Fruit fly (Drosophila melanogaster): ENCODE results near the gene CG43083.

CG43083 gene

DNA sequence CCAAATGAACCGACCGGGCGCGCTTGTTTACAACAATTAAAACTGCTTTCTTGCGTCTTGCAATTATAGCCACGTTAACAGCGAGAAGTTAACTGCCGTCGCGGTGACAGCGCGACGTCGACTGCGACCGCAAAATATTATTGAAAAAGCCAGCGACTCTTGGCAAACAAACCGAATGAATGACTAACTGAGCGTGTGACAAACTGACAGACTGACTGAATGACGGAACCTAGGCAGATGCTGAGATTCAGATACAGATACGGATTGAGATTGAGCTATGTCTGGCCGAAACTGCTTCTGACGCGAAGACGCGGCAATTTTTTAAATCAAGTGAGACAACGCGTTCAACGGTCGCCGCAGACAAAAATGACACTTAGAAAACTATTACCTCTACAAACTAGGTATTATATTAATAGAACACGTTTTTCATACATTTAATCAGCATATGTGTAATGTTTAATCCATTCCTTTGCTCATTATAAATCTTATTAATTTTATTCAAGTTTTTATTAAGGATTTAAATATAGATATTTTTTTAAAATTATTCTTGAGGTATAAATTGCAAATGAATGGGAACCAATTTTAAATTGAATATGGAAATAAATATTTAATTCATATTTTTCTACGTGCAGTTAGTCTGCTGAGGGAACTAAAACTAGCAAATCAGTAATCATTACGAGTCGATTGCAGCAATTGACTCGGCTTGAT, 13.8 kb upstream of the CG43083 start:
- no peak for TF ChIP-seq CG17801 (GFP tag; optimal IDR thresholded peaks at IDR 0.05; ENCODE audit: partially characterized antibody)

DNA sequence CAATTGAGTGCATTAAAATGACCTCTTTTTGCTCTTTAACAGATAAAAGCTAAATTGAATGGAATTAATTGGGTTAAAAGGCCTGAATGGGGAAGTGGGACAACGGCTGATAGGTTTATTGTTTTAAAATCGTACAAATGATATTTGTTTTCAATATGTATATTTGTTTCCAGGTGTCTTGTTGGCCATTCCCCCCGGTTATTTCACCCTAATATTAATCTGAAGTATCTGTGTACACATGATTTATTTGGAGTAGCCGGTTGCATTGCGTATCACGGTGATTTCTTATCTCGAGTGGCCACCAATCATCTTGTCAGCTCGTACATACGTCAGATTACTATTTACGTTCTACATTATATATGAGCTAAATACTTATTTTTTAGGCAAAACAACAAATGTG, 12.0 kb upstream of the CG43083 start:
- TF ChIP-seq CG17801 (GFP tag; optimal IDR thresholded peaks at IDR 0.05; ENCODE audit: partially characterized antibody), result no peak

DNA sequence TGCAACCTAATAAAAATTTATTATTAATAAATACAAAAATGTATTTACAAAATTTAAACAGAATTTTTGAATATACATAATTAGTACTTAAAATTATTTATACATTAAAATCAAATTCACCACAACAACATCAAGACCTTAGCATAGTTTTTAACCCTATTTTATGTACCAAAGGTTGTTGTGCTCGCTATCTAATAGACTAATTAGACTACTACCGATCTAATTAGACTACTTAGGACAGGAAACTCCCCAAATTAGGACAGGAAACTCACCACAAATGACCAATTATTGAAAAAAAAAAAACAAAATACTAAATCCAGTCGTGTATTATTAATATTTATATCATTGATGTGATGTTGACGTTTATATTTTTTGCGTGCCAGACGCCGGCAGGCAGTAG, 11.4 kb upstream of the CG43083 start:
- no peak for TF ChIP-seq CG17801 (GFP tag; optimal IDR thresholded peaks at IDR 0.05; ENCODE audit: partially characterized antibody)

DNA sequence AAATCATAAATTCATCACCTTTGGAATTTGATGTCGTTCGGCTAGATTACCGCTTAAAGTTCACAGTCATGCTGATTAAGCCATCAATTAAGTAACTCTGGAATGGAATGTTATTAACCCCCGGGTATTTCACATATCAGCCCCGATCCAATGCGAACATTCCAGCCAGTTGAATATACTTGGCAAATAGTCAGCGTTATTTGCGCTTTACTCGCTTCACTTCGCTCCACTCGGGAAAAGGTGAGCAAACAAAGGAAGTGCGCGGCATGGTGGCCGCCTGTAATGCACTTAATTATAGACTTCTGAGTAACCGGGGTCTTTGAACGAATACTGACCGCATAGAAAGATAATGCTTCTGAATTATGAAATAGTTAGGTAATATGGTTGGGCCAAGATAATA, 10.8 kb upstream of the CG43083 start:
- TF ChIP-seq CG17801 (GFP tag; optimal IDR thresholded peaks at IDR 0.05; ENCODE audit: partially characterized antibody), result no peak

DNA sequence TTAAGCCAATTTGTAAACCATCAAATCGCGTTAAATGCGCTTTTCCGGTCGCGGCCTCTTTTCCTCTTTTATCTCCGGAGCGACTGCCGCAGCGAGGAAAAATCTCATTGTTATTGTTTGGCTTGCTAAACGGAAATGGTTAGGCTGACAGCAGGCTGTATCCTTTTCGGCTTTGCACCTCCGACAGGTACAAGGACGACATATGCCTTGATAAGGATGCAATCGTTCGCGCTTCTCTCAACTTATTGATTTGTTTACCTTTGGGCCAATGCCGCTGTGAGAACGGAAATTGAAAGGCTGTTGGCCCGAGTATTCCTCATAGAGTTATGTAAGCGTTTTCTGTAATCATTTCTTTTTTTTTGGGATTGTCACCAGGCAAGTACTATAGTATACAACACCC, 9.8 kb upstream of the CG43083 start:
- no peak for TF ChIP-seq CG17801 (GFP tag; optimal IDR thresholded peaks at IDR 0.05; ENCODE audit: partially characterized antibody)

DNA sequence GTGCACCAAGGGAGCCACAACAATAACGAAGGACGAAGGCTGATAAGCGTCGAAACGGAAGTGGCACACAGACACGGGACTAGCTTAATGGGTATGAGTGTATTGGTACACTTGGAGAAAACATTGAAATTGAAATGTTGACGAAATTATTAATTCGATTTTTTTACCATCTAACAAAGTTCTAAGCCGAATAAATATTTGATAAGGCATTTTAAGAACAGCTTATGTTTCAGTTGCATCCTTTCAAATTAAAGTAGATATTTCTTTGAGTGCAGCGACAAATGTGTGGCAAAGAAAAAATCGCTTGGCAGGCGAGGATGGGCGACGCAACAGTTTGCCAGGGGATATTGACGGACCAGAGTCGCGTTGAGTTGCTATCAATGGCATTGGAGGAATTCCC, 8.4 kb upstream of the CG43083 start:
- TF ChIP-seq CG17801 (GFP tag; optimal IDR thresholded peaks at IDR 0.05; ENCODE audit: partially characterized antibody), result no peak

DNA sequence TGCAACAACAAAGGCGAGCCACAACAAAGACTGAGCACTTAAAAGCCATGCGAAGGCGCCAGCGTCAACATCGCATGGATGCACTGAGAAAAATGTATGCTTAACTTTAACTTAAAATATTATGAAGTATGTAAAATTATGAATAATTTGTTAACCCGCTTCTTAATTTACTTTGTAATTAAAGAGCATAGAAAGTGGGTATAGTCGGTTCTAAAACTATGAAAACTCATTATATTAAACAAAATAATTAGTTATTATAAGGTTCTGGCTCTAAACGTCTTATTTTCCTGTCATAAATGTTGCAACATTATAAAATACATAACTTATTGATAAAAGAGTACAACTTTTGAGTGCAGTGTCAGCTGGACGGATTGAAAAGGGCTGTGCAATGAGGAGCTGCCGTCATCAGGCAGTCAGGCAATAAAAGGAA, 6.8 kb upstream of the CG43083 start:
- TF ChIP-seq CG17801 (GFP tag; optimal IDR thresholded peaks at IDR 0.05; ENCODE audit: partially characterized antibody), result no peak

DNA sequence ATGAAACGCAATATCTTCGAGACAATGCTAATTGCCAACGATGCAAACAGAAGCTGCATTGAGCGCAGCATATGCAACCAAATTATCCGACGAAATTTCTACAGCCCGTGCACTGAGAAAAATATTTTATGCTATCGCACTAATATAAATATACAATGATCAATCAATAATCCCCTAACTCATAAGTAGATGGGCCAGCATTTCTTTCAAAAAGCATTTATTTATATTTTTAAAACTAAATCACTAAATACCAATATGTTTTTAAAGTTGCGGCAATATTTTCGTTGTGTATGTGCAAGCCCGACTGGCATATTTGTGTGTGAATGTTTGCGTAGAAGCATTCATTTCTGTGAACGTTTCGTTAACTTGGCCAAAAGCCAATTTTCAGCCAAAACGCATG, 2.2 kb upstream of the CG43083 start:
- TF ChIP-seq CG17801 (GFP tag; optimal IDR thresholded peaks at IDR 0.05; ENCODE audit: partially characterized antibody), result no peak

DNA sequence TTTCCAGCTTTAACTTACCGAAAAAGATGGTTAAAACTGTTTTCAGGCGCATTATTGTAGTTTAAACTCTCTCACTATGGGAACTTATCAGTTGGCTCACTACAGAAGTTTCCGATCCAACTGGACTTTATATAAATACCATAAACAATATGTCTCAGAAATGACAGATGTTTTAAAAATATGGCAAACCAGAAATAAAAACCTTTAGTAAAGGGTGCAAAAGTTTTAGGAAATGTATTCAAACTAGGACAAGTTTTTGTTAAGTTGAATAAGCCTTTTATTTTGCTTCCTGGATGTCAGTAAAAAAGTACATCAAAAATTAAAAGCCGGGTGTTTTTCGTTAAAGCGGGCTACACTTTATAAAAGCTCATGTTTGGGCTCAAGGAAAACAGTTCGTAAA, 1.2 kb downstream of the CG43083 start, which contains the start of the genes Eig71Ea and Eig71Eb:
TSS of gene Eig71Ea (minus strand) at position 101 of the 400 bp plus-strand sequence.
TSS of gene Eig71Eb (plus strand) at position 376 of the 400 bp plus-strand sequence.
- no peak for TF ChIP-seq CG17801 (GFP tag; optimal IDR thresholded peaks at IDR 0.05; ENCODE audit: partially characterized antibody)

DNA sequence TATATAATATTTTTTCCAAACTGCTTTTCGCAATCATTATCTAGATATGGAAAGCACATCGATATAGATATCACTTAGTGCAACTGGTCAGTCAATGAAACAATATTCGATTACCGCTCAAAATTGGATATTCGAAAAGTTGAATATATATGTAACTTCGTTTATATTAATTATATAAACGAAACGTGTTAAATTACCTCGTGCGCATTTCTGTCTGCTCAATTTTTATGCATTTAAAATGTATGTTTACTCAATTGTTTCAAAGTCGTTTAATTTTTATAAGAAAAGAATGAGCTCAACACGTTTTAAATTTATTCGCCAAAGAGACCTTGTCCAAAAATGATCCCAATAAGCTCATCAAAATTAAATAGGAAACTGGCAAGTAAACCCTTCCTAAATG, 2.2 kb downstream of the CG43083 start, which contains the start of gene CG43084:
TSS of gene CG43084 (plus strand) at position 301 of the 400 bp plus-strand sequence.
- TF ChIP-seq CG17801 (GFP tag; optimal IDR thresholded peaks at IDR 0.05; ENCODE audit: partially characterized antibody), result no peak

DNA sequence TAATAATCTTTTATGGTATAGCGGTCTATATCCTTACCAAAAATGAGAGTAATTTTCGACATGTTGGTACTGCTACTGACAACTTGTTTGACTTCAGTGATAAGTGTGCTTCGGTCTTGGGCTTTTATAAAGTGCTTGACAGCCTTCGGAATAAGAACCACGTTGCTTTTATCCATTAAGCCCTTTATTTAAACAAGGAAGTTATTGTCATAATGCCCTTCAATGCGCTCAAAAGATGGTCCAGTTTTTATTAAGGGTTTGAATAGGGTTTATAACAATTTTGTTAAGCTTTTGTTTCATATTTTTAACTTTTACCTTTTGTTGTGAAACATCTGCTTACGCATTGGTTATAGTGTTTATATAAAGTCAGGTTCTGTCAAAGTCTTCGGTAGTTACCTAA, 3.8 kb downstream of the CG43083 start, which contains the start of the genes Eig71Ec and Eig71Ed:
TSS of gene Eig71Ec (minus strand) at position 101 of the 400 bp plus-strand sequence.
TSS of gene Eig71Ed (plus strand) at position 384 of the 400 bp plus-strand sequence.
- TF ChIP-seq CG17801 (GFP tag; optimal IDR thresholded peaks at IDR 0.05; ENCODE audit: partially characterized antibody), result no peak

DNA sequence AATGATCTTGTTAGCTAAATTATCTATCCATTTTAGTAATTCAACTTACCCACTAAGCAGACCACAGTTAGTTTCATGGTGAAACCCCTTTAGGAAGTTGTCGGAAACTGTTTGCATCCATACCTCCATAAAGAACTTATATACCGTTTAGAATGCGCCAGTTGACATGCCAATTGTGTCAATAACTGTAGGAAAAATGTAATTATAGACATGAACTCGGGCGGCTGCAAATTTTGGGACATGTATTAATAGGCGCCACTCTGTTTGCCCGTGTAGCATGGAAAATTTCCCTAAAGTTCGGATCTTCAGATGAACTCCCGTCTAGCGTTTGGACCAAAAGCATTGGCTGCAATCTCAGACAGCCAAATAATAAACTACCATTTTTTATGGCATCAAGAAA, 7.5 kb downstream of the CG43083 start, which contains the start of gene Eig71Ee:
TSS of gene Eig71Ee (minus strand) at position 101 of the 400 bp plus-strand sequence.
- no peak for TF ChIP-seq CG17801 (GFP tag; optimal IDR thresholded peaks at IDR 0.05; ENCODE audit: partially characterized antibody)

DNA sequence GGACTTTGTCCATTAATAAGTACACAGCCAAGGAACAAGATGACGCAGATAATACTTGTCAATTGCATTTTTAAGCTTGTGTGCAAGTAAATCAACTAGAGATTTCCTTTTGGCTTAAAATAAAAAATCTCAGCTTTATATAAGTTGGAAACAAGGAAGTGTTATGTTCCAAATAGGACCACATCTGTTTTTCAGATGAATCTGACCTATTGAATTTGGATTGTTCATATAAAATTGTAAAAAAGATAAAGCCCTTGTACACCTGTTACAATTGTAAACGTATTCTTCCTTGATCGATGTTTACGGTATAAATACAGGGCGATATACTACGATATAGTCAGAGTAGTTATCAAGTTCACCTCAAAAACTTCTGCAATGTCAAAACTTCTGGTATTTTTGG, 8.9 kb downstream of the CG43083 start, which contains the start of the genes Eig71Ef and Eig71Eg:
TSS of gene Eig71Ef (minus strand) at position 101 of the 400 bp plus-strand sequence.
TSS of gene Eig71Eg (plus strand) at position 339 of the 400 bp plus-strand sequence.
- no peak for TF ChIP-seq CG17801 (GFP tag; optimal IDR thresholded peaks at IDR 0.05; ENCODE audit: partially characterized antibody)

DNA sequence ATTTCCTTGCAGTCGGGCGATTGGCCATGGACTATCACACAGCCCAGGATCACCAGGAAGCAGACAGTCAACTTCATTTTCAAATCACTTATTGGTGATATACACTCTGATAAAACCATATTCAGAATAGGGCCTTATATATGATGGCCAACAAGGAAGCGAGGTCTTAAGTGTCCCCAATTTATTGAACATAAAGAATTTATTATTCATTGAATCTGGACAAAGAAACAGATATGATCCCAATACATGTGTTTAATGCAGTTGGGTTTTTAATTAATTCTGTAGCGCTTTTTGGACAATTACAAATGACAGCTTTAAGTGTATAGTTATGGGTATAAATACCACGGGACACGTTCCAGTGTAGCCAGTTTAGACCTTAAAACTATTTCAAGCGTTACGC, 11.0 kb downstream of the CG43083 start, which contains the start of the genes Eig71Eh and Eig71Ei:
TSS of gene Eig71Eh (minus strand) at position 101 of the 400 bp plus-strand sequence.
TSS of gene Eig71Ei (plus strand) at position 367 of the 400 bp plus-strand sequence.
- TF ChIP-seq CG17801 (GFP tag; optimal IDR thresholded peaks at IDR 0.05; ENCODE audit: partially characterized antibody), result no peak

DNA sequence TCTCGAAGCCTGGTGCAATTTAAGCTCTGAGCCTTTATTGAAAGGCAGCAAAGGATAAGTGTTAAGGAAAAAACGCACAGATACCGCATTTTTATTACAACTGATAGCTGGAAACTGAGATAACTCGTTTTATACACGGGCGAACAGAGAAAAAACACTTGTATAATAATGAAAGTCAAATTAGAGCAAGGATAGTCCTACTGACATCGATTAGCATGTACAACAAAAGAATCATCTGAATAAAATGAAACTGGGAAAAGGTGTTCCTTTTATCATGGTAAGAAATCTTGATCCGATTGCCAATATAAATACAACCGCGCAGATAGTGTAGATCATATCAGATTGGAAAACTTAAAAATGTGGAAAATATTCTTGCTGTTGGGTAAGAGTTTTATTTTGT, 12.5 kb downstream of the CG43083 start, which contains the start of the genes Eig71Ej and Eig71Ek:
TSS of gene Eig71Ej (minus strand) at position 101 of the 400 bp plus-strand sequence.
TSS of gene Eig71Ek (plus strand) at position 334 of the 400 bp plus-strand sequence.
- TF ChIP-seq CG17801 (GFP tag; optimal IDR thresholded peaks at IDR 0.05; ENCODE audit: partially characterized antibody), result no peak

DNA sequence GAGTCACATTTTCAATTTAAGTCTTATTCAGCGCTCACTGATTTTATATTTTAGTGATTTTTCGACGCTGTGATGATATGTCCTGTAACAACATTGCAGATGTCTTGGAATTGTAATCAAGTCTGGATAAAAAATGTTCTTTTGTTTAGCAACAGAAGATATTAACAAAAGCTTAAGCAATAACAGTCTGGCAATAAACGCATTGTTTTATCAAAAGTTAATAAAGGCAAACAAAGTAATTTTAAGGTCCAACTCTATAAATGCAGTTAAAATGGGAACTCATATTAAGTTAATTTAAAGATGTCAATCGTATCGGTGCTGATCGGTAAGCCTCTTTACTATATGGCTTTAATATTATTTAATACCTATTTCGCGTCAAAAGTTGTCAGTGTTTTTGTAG, 13.2 kb downstream of the CG43083 start, which contains the start of gene CG43082:
TSS of gene CG43082 (plus strand) at position 301 of the 400 bp plus-strand sequence.
- no peak for TF ChIP-seq CG17801 (GFP tag; optimal IDR thresholded peaks at IDR 0.05; ENCODE audit: partially characterized antibody)
